Worm (Caenorhabditis elegans): Measurements from ENCODE around the gene nurf-1.

Gene nurf-1

DNA sequence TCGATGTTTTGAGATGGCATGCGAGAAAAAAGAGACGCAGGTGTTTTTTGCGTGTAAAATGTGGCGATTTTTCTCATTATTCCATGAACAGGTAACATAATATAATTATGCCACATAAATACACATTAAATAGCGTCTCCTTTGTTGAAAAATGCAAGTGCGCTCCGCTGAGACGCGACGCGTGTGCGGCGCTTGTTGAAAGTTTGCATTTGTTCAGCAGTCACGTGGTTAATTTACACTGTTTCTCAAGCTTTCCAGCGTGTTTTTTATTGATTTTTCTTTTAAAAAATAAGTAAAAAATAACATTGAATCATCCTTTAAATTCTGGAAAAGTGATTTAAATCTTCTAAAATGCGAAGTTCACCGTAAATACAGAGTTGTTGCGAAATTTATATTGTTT is 9.1 kb downstream of the nurf-1 start:
- TF ChIP-seq ZK546.5 (tag; optimal IDR thresholded peaks at IDR 0.05), result no peak
- no peak for TF ChIP-seq nhr-41 (GFP tag; IDR thresholded peaks at IDR 0.05)
- no peak for TF ChIP-seq Y75B8A.6 (GFP tag; IDR thresholded peaks at IDR 0.05)
- 0 out of 2 replicates have a peak, but pooled peaks have one; percentile 40 for TF ChIP-seq madf-9 (GFP tag; conservative IDR thresholded peaks at IDR 0.05)
- no peak for TF ChIP-seq nhr-237 (tag; optimal IDR thresholded peaks at IDR 0.05)
- TF ChIP-seq dpl-1 (GFP tag; optimal IDR thresholded peaks at IDR 0.05), result peak; percentile 83
- TF ChIP-seq tra-1 (GFP tag; IDR thresholded peaks at IDR 0.05), result no peak
- TF ChIP-seq cey-2 (tag; optimal IDR thresholded peaks at IDR 0.05; ENCODE audit: borderline replicate concordance, insufficient read depth), result no peak
- TF ChIP-seq F37D6.2 (tag; optimal IDR thresholded peaks at IDR 0.05), result peak; percentile 61
- no peak for TF ChIP-seq unc-130 (GFP tag; optimal IDR thresholded peaks at IDR 0.05)
- peak; percentile 97 for TF ChIP-seq aha-1 (tag)
- no peak for TF ChIP-seq lin-1 (GFP tag; IDR thresholded peaks at IDR 0.05)
- TF ChIP-seq snpc-4 (tag; optimal IDR thresholded peaks at IDR 0.05), result no peak
- peak; percentile 3 for TF ChIP-seq nhr-25 (tag; optimal IDR thresholded peaks at IDR 0.05; ENCODE audit: borderline replicate concordance, insufficient read depth)
- no peak for TF ChIP-seq zip-11 (GFP tag; IDR thresholded peaks at IDR 0.05)
- TF ChIP-seq ceh-32 (tag; optimal IDR thresholded peaks at IDR 0.05; ENCODE audit: poor library complexity), result no peak
- TF ChIP-seq madf-5 (GFP tag; IDR thresholded peaks at IDR 0.05), result no peak
- no peak for TF ChIP-seq T20F7.1 (GFP tag; optimal IDR thresholded peaks at IDR 0.05)
- TF ChIP-seq F49E8.2 (tag; optimal IDR thresholded peaks at IDR 0.05; ENCODE audit: borderline replicate concordance), result no peak
- no peak for TF ChIP-seq sdz-12 (GFP tag; optimal IDR thresholded peaks at IDR 0.05)
- no peak for TF ChIP-seq dmd-8 (GFP tag; IDR thresholded peaks at IDR 0.05)
- TF ChIP-seq daf-12 (tag; optimal IDR thresholded peaks at IDR 0.05), result no peak
- peak; percentile 19 for TF ChIP-seq ceh-28 (tag; optimal IDR thresholded peaks at IDR 0.05)
- TF ChIP-seq ceh-82 (tag; optimal IDR thresholded peaks at IDR 0.05), result no peak
- TF ChIP-seq F44E2.7 (GFP tag; IDR thresholded peaks at IDR 0.05), result no peak
- peak in 1 of 2 experiments; percentile 82 for TF ChIP-seq hif-1 (tag; optimal IDR thresholded peaks at IDR 0.05)
- TF ChIP-seq ztf-11 (tag; optimal IDR thresholded peaks at IDR 0.05), result no peak
- no peak for TF ChIP-seq egl-27 (tag; optimal IDR thresholded peaks at IDR 0.05)
- TF ChIP-seq nhr-76 (tag; optimal IDR thresholded peaks at IDR 0.05), result no peak
- TF ChIP-seq ztf-7 (tag; optimal IDR thresholded peaks at IDR 0.05), result no peak
- TF ChIP-seq nhr-48 (tag; optimal IDR thresholded peaks at IDR 0.05), result peak; percentile 30
- TF ChIP-seq jun-1 (tag; optimal IDR thresholded peaks at IDR 0.05), result peak; percentile 52
- peak; percentile 77 for TF ChIP-seq rbr-2 (tag; optimal IDR thresholded peaks at IDR 0.05)
- no peak for TF ChIP-seq Y105C5A.15 (GFP tag; IDR thresholded peaks at IDR 0.05)
- no peak for TF ChIP-seq set-16 (GFP tag; IDR thresholded peaks at IDR 0.05)
- no peak for TF ChIP-seq lin-29 (GFP tag; IDR thresholded peaks at IDR 0.05)
- no peak for TF ChIP-seq lim-7 (GFP tag; IDR thresholded peaks at IDR 0.05)
- TF ChIP-seq zag-1 (tag; optimal IDR thresholded peaks at IDR 0.05), result no peak
- TF ChIP-seq lir-3 (tag; optimal IDR thresholded peaks at IDR 0.05), result no peak
- TF ChIP-seq dve-1 (tag; optimal IDR thresholded peaks at IDR 0.05; ENCODE audit: insufficient read depth), result peak; percentile 93
- 0 out of 2 replicates have a peak, but pooled peaks have one; percentile 6 for TF ChIP-seq arid-1 (GFP tag; conservative IDR thresholded peaks at IDR 0.05)
- peak in 1 of 2 experiments; percentile 38 for TF ChIP-seq daf-16 (GFP tag; optimal IDR thresholded peaks at IDR 0.05)
- TF ChIP-seq daf-16 (tag; optimal IDR thresholded peaks at IDR 0.05), result peak; percentile 79
- TF ChIP-seq skn-1 (tag; optimal IDR thresholded peaks at IDR 0.05), result no peak
- peak; percentile 99 for TF ChIP-seq hlh-30 (tag; optimal IDR thresholded peaks at IDR 0.05; ENCODE audit: insufficient read depth)
- no peak for TF ChIP-seq nhr-111 (GFP tag; optimal IDR thresholded peaks at IDR 0.05)
- peak; percentile 54; the same call in 1 of the 2 replicates for TF ChIP-seq nhr-42 (GFP tag; IDR thresholded peaks at IDR 0.05)
- no peak for TF ChIP-seq egl-43 (GFP tag; IDR thresholded peaks at IDR 0.05)
- TF ChIP-seq ZK337.2 (GFP tag; IDR thresholded peaks at IDR 0.05), result no peak
- no peak for TF ChIP-seq zfp-2 (tag; optimal IDR thresholded peaks at IDR 0.05)
- TF ChIP-seq ceh-62 (tag; optimal IDR thresholded peaks at IDR 0.05), result no peak
- TF ChIP-seq dmd-9 (GFP tag; IDR thresholded peaks at IDR 0.05), result no peak
